Worm (Caenorhabditis elegans): ENCODE results near the gene raga-1.

DNA sequence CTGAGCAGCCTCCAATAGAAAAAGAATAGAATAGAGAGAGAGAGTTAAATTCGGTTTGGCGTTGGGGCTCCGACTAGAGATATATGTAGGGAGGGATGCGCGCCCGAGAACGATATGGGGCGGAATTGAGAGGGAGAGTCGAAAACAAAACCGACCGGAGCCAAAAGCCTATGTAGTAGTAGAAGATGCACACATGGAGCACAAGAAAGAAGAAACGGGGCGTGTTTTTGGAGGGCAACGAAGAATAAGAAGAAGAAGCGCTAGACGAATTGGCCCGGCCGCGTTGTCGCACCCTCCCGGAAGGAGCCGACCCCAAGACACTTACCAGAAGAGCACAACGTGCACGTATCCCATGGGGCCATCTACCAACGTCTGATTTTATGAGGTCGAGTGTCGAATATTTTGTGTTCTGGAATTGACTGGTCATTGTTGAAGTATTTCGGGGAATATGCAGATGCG, 27.9 kb downstream of the raga-1 start, which contains the start of gene tag-180:
- TF ChIP-seq B0261.1 (tag; optimal IDR thresholded peaks at IDR 0.05) = no peak
- no peak for TF ChIP-seq ceh-100 (GFP tag; IDR thresholded peaks at IDR 0.05)
- no peak for TF ChIP-seq ztf-26 (tag; optimal IDR thresholded peaks at IDR 0.05)
- no peak for TF ChIP-seq unc-62 (GFP tag; optimal IDR thresholded peaks at IDR 0.05)
- TF ChIP-seq Y95B8A.8 (GFP tag; IDR thresholded peaks at IDR 0.05) = no peak
- no peak for TF ChIP-seq ZK185.1 (tag; optimal IDR thresholded peaks at IDR 0.05; ENCODE audit: poor library complexity, severe bottlenecking)
- no peak for TF ChIP-seq lin-40 (tag; optimal IDR thresholded peaks at IDR 0.05)
- TF ChIP-seq him-1 (tag; optimal IDR thresholded peaks at IDR 0.05) = no peak
- no peak for TF ChIP-seq xnd-1 (tag; optimal IDR thresholded peaks at IDR 0.05)
- no peak for TF ChIP-seq nfya-2 (GFP tag; IDR thresholded peaks at IDR 0.05)
- TF ChIP-seq K12H6.12 (tag; optimal IDR thresholded peaks at IDR 0.05) = no peak
- TF ChIP-seq F55B11.4 (tag; optimal IDR thresholded peaks at IDR 0.05; ENCODE audit: borderline replicate concordance, insufficient read depth) = no peak

Data from whole organism, young adult.